Fruit fly (Drosophila melanogaster): ENCODE results near the gene CG5854.

CG5854 gene

DNA sequence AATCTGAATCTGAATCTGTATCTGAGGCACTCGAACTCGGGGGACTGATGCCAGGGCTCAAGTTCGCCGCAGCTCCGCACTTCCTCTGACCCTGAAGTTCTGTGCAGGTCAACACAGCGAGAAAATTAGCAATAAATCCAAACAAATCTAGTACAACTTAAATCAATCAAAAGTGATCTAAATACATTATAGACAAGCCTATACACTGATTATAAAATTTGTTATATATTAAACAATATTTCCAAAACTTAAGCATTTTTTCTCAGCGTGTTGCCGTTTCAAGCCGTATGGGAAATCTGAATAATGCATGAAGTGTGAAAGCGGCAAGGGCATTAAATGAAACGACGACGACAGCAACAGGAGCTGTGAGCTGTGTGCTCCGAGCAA, 18.7 kb upstream of the CG5854 start (continued):
- TF ChIP-seq net (GFP tag; optimal IDR thresholded peaks at IDR 0.05): peak; percentile 95
- peak; percentile 32; the same call in 1 of the 2 replicates for TF ChIP-seq CG11294 (GFP tag; IDR thresholded peaks at IDR 0.05)
- TF ChIP-seq CG8119 (GFP tag; IDR thresholded peaks at IDR 0.05): peak; percentile 77
- TF ChIP-seq Eip93F (GFP tag; optimal IDR thresholded peaks at IDR 0.05): peak; percentile 83
- TF ChIP-seq CG3919 (GFP tag; optimal IDR thresholded peaks at IDR 0.05): peak; percentile 97
- peak; percentile 95 for TF ChIP-seq CG1621 (tag; optimal IDR thresholded peaks at IDR 0.05)
- TF ChIP-seq pdm3 (GFP tag; optimal IDR thresholded peaks at IDR 0.05): peak; percentile 95
- peak; percentile 88 for TF ChIP-seq Ets21C (GFP tag; optimal IDR thresholded peaks at IDR 0.05)
- peak; percentile 98 for TF ChIP-seq Eip78C (GFP tag)
- peak; percentile 97 for TF ChIP-seq CG34406 (GFP tag; optimal IDR thresholded peaks at IDR 0.05)
- peak; percentile 14 for TF ChIP-seq CG4318 (GFP tag; optimal IDR thresholded peaks at IDR 0.05)
- peak; percentile 98 for TF ChIP-seq CG10669 (GFP tag; optimal IDR thresholded peaks at IDR 0.05)
- peak; percentile 90 for TF ChIP-seq CG16779 (tag; optimal IDR thresholded peaks at IDR 0.05)
- TF ChIP-seq Met (GFP tag; optimal IDR thresholded peaks at IDR 0.05): peak; percentile 97

DNA sequence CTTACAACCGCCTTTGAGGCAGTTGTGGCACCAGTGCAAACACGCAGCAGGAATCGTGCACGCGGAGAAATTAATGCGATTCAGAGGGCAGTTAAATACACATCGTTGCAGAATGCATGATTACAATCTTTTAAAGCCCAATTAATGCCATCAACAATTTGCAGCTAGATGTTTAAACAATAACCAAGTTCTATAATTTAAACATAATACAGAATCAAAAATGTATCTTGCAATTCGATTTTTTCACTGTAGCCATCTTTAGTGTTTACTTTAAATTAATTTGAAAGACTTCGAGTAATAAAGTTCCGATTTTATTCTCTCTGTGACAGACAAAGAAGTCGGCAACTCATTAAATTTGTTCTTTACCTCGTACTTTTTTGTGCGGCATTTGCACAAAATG, 17.7 kb upstream of the CG5854 start:
- peak; percentile 71 for TF ChIP-seq vri (GFP tag; optimal IDR thresholded peaks at IDR 0.05)
- TF ChIP-seq fd85E (GFP tag; optimal IDR thresholded peaks at IDR 0.05): peak; percentile 47
- TF ChIP-seq salr (GFP tag; optimal IDR thresholded peaks at IDR 0.05): peak; percentile 78 to 83
- peak; percentile 89 for TF ChIP-seq CG10631 (GFP tag; optimal IDR thresholded peaks at IDR 0.05)
- TF ChIP-seq CG3032 (tag; optimal IDR thresholded peaks at IDR 0.05): peak; percentile 89
- peak; percentile 79 for TF ChIP-seq Ets21C (GFP tag; optimal IDR thresholded peaks at IDR 0.05)
- peak; percentile 93 for TF ChIP-seq CG10669 (GFP tag; optimal IDR thresholded peaks at IDR 0.05)
- peak; percentile 90 for TF ChIP-seq Eip75B (GFP tag; optimal IDR thresholded peaks at IDR 0.05)
- TF ChIP-seq CG8319 (GFP tag; optimal IDR thresholded peaks at IDR 0.05): peak; percentile 80
- TF ChIP-seq CG4318 (GFP tag; optimal IDR thresholded peaks at IDR 0.05): peak; percentile 48
- peak; percentile 70 for TF ChIP-seq CG9139 (GFP tag; optimal IDR thresholded peaks at IDR 0.05)
- peak; percentile 86 to 92 for TF ChIP-seq ss (GFP tag; optimal IDR thresholded peaks at IDR 0.05)
- peak; percentile 88 for TF ChIP-seq spab (GFP tag; optimal IDR thresholded peaks at IDR 0.05)
- peak; percentile 85 for TF ChIP-seq net (GFP tag; optimal IDR thresholded peaks at IDR 0.05)
- TF ChIP-seq acj6 (GFP tag; optimal IDR thresholded peaks at IDR 0.05): peak; percentile 92
- TF ChIP-seq CG1621 (tag; optimal IDR thresholded peaks at IDR 0.05): peak; percentile 90
- TF ChIP-seq CG6792 (GFP tag; optimal IDR thresholded peaks at IDR 0.05): peak; percentile 90
- TF ChIP-seq Eip93F (GFP tag; optimal IDR thresholded peaks at IDR 0.05): peak; percentile 44
- TF ChIP-seq Met (GFP tag; optimal IDR thresholded peaks at IDR 0.05): peak; percentile 93
- TF ChIP-seq Eip78C (GFP tag): peak; percentile 97
- TF ChIP-seq svp (GFP tag): peak; percentile 94
- no peak for TF ChIP-seq CG11294 (GFP tag; IDR thresholded peaks at IDR 0.05)
- peak; percentile 89 for TF ChIP-seq CG6163 (GFP tag; IDR thresholded peaks at IDR 0.05)
- TF ChIP-seq Hr38 (GFP tag; optimal IDR thresholded peaks at IDR 0.05): no peak
- peak; percentile 87 for TF ChIP-seq CG31627 (GFP tag; optimal IDR thresholded peaks at IDR 0.05)
- peak; percentile 91 for TF ChIP-seq Ets96B (tag; optimal IDR thresholded peaks at IDR 0.05)
- TF ChIP-seq fd59A (GFP tag; optimal IDR thresholded peaks at IDR 0.05): peak; percentile 92
- no peak for TF ChIP-seq Gug (GFP tag; IDR thresholded peaks at IDR 0.05)
- TF ChIP-seq Smox (GFP tag; optimal IDR thresholded peaks at IDR 0.05): peak; percentile 86
- peak; percentile 82 for TF ChIP-seq CG8632 (GFP tag; optimal IDR thresholded peaks at IDR 0.05)
- peak; percentile 81 for TF ChIP-seq CG7368 (GFP tag; optimal IDR thresholded peaks at IDR 0.05)
- TF ChIP-seq Sox15 (GFP tag; optimal IDR thresholded peaks at IDR 0.05): peak; percentile 80
- peak; percentile 76 for TF ChIP-seq CG8119 (GFP tag; IDR thresholded peaks at IDR 0.05)
- TF ChIP-seq CG34406 (GFP tag; optimal IDR thresholded peaks at IDR 0.05): peak; percentile 86
- TF ChIP-seq OdsH (GFP tag; optimal IDR thresholded peaks at IDR 0.05): peak; percentile 87
- TF ChIP-seq eg (GFP tag; IDR thresholded peaks at IDR 0.05): peak; percentile 50; the same call in 2 of the 3 replicates
- TF ChIP-seq cyc (GFP tag; optimal IDR thresholded peaks at IDR 0.05): peak; percentile 88
- peak; percentile 90 for TF ChIP-seq CG3919 (GFP tag; optimal IDR thresholded peaks at IDR 0.05)
- peak; percentile 77 for TF ChIP-seq CG11902 (GFP tag; optimal IDR thresholded peaks at IDR 0.05)
- TF ChIP-seq fkh (GFP tag; optimal IDR thresholded peaks at IDR 0.05): no peak
- peak; percentile 88 for TF ChIP-seq pdm3 (GFP tag; optimal IDR thresholded peaks at IDR 0.05)
- peak; percentile 69 for TF ChIP-seq Hr4 (GFP tag; optimal IDR thresholded peaks at IDR 0.05)
- TF ChIP-seq Hr39 (GFP tag; optimal IDR thresholded peaks at IDR 0.05): peak; percentile 89
- peak; percentile 91 for TF ChIP-seq Sox102F (GFP tag; optimal IDR thresholded peaks at IDR 0.05)
- TF ChIP-seq CG11762 (GFP tag; optimal IDR thresholded peaks at IDR 0.05; ENCODE audit: insufficient read depth): peak; percentile 74
- peak; percentile 69 for TF ChIP-seq CG16779 (tag; optimal IDR thresholded peaks at IDR 0.05)
- TF ChIP-seq CG6808 (GFP tag; optimal IDR thresholded peaks at IDR 0.05): peak; percentile 89
- TF ChIP-seq dac (GFP tag; optimal IDR thresholded peaks at IDR 0.05): peak; percentile 36
